Worm (Caenorhabditis elegans): ENCODE measurements around the gene algn-14.

DNA sequence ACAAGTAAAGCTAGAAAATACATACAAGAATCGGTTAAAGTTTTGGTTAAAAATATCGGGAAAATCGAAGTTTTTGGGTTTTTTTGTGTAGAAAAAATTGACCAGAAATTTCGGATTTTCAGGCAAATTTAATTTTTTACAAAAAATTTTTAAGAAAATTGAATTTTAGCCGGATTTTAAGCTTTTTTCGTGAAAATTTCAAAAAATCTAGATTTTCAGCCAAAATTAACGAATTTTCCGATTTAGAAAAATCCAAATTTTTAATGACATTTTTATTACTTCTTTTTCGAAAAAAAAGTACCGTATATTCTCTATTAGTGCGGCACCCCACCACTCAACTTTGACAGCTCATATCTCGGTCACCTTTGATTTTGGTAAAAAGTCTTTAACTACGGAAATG lies 2.3 kb downstream of the algn-14 start, which contains the start of gene osm-3:
- TF ChIP-seq klf-2 (GFP tag; conservative IDR thresholded peaks at IDR 0.05) (no peak), cog-1 (tag; optimal IDR thresholded peaks at IDR 0.05) (no peak), ztf-23 (GFP tag; IDR thresholded peaks at IDR 0.05) (no peak)
